Fruit fly (Drosophila melanogaster) S2 (cell line): Measurements from ENCODE around the gene CG7376.

ENCODE experiments used
- CG8478 ChIP-seq: fragments of >200 bp; optimal IDR thresholded peaks from 2 replicates; lab custom pipeline; 2018
- CTCF ChIP-seq, 2 experiments: fragments of >200 bp; optimal IDR thresholded peaks; 2 replicates each; lab custom pipeline; 2018

DNA sequence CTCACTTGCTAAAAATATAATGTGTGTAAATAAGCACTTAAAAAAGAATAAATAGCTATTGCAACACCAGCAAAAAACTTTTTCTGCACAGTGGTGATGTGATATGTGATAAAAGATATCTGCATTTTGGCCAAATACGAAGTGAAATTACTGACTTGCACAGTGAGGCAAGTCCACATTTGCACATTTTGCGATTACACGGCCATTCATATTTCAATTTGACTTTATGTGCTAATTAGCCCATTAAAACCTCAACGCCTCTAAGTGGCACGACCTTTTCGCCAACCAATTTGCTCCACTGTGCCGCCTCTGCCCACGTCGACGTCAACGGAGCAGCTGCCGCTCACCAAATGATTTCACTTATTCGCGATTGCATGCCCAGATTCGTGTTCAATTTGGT is 46.1 kb downstream of the CG7376 start, which contains the start of gene CG33946:
- TF ChIP-seq CG8478 (lab: Kevin White, UChicago) (no peak), CTCF (optimal IDR thresholded peaks at IDR 0.05; lab: Kevin White, UChicago) (no peak)
